Fruit fly (Drosophila melanogaster): ENCODE results near the gene Wdr82.

Wdr82 gene

dm6 chr2L:8411530-8411929, 37.3 kb downstream of the Wdr82 start, which contains the start of gene Naglu:
Gene Naglu (minus strand): TSS chr2L:8411868.
- TF ChIP-seq Sox102F (GFP tag; optimal IDR thresholded peaks at IDR 0.05), result no peak
- peak; percentile 12 for TF ChIP-seq CG31627 (GFP tag; optimal IDR thresholded peaks at IDR 0.05)
- no peak for TF ChIP-seq eg (GFP tag; IDR thresholded peaks at IDR 0.05)
- peak; percentile 53 for TF ChIP-seq esn (GFP tag; optimal IDR thresholded peaks at IDR 0.05)
- TF ChIP-seq Blimp-1 (GFP tag; optimal IDR thresholded peaks at IDR 0.05), result peak; percentile 40
- TF ChIP-seq CG6163 (GFP tag; IDR thresholded peaks at IDR 0.05), result peak; percentile 15; the same call in 1 of the 3 replicates
- peak; percentile 74 for TF ChIP-seq Eip78C (GFP tag)
- peak; percentile 46 for TF ChIP-seq CG6792 (GFP tag; optimal IDR thresholded peaks at IDR 0.05)
- TF ChIP-seq Eip75B (GFP tag; optimal IDR thresholded peaks at IDR 0.05), result peak; percentile 44
- no peak for TF ChIP-seq vri (GFP tag; optimal IDR thresholded peaks at IDR 0.05)
- TF ChIP-seq Ets96B (tag; optimal IDR thresholded peaks at IDR 0.05), result no peak
- no peak for TF ChIP-seq CG8319 (GFP tag; optimal IDR thresholded peaks at IDR 0.05)
- no peak for TF ChIP-seq fd59A (GFP tag; optimal IDR thresholded peaks at IDR 0.05)
- TF ChIP-seq svp (GFP tag), result peak; percentile 93
- peak; percentile 0 for TF ChIP-seq CG6854 (GFP tag; optimal IDR thresholded peaks at IDR 0.05)
- no peak for TF ChIP-seq Hr38 (GFP tag; optimal IDR thresholded peaks at IDR 0.05)
- peak; percentile 32 for TF ChIP-seq CG8632 (GFP tag; optimal IDR thresholded peaks at IDR 0.05)

dm6 chr2L:8414887-8415883, 40.9 kb downstream of the Wdr82 start, which contains the start of the genes CG13398 and Akap200:
Gene CG13398 (minus strand): TSS chr2L:8415256.
Gene Akap200 (plus strand): TSS chr2L:8415690.
- TF ChIP-seq CG9139 (GFP tag; optimal IDR thresholded peaks at IDR 0.05) (no peak), Sox102F (GFP tag; optimal IDR thresholded peaks at IDR 0.05) (peak; percentile 35), Lpt (GFP tag; optimal IDR thresholded peaks at IDR 0.05) (no peak), CG11294 (GFP tag; IDR thresholded peaks at IDR 0.05) (no peak; the same call in 1 of the 2 replicates), Hr39 (GFP tag; optimal IDR thresholded peaks at IDR 0.05) (no peak), CG3032 (tag; optimal IDR thresholded peaks at IDR 0.05) (peak; percentile 48), cyc (GFP tag; optimal IDR thresholded peaks at IDR 0.05) (peak; percentile 27), dac (GFP tag; optimal IDR thresholded peaks at IDR 0.05) (no peak), Eip78C (GFP tag) (peak; percentile 76), pdm3 (GFP tag; optimal IDR thresholded peaks at IDR 0.05) (no peak), CG6808 (GFP tag; optimal IDR thresholded peaks at IDR 0.05) (peak; percentile 39), OdsH (GFP tag; optimal IDR thresholded peaks at IDR 0.05) (no peak), fd85E (GFP tag; optimal IDR thresholded peaks at IDR 0.05) (no peak), CG15336 (GFP tag; IDR thresholded peaks at IDR 0.05) (no peak; the same call in 1 of the 2 replicates), CG4318 (GFP tag; optimal IDR thresholded peaks at IDR 0.05) (no peak), spab (GFP tag; optimal IDR thresholded peaks at IDR 0.05) (no peak), CG16779 (tag; optimal IDR thresholded peaks at IDR 0.05) (no peak), Eip75B (GFP tag; optimal IDR thresholded peaks at IDR 0.05) (peak; percentile 30), Ets96B (tag; optimal IDR thresholded peaks at IDR 0.05) (peak; percentile 25), salr (GFP tag; optimal IDR thresholded peaks at IDR 0.05) (no peak), Hr38 (GFP tag; optimal IDR thresholded peaks at IDR 0.05) (no peak), Sox14 (GFP tag; optimal IDR thresholded peaks at IDR 0.05) (no peak), net (GFP tag; optimal IDR thresholded peaks at IDR 0.05) (peak; percentile 46), Sox15 (GFP tag; optimal IDR thresholded peaks at IDR 0.05) (no peak), CG6792 (GFP tag; optimal IDR thresholded peaks at IDR 0.05) (peak; percentile 7), CG6163 (GFP tag; IDR thresholded peaks at IDR 0.05) (peak; percentile 68; the same call in 1 of the 3 replicates), CG10631 (GFP tag; optimal IDR thresholded peaks at IDR 0.05) (peak; percentile 64), Met (GFP tag; optimal IDR thresholded peaks at IDR 0.05) (peak; percentile 38), dsx (GFP tag; optimal IDR thresholded peaks at IDR 0.05; ENCODE audit: poor library complexity, severe bottlenecking) (peak; percentile 2), vri (GFP tag; optimal IDR thresholded peaks at IDR 0.05) (peak; percentile 58), CG7368 (GFP tag; optimal IDR thresholded peaks at IDR 0.05) (peak; percentile 25), fkh (GFP tag; optimal IDR thresholded peaks at IDR 0.05) (peak; percentile 78), CG8319 (GFP tag; optimal IDR thresholded peaks at IDR 0.05) (no peak), Smox (GFP tag; optimal IDR thresholded peaks at IDR 0.05) (no peak), CG3919 (GFP tag; optimal IDR thresholded peaks at IDR 0.05) (peak; percentile 18), esn (GFP tag; optimal IDR thresholded peaks at IDR 0.05) (peak; percentile 71), fd59A (GFP tag; optimal IDR thresholded peaks at IDR 0.05) (no peak), CG8119 (GFP tag; IDR thresholded peaks at IDR 0.05) (peak; percentile 55; the same call in 1 of the 3 replicates), eg (GFP tag; IDR thresholded peaks at IDR 0.05) (no peak), CG31627 (GFP tag; optimal IDR thresholded peaks at IDR 0.05) (peak; percentile 47), CG6854 (GFP tag; optimal IDR thresholded peaks at IDR 0.05) (peak; percentile 41), CG8632 (GFP tag; optimal IDR thresholded peaks at IDR 0.05) (peak; percentile 34), CG34406 (GFP tag; optimal IDR thresholded peaks at IDR 0.05) (peak; percentile 53)

Measured in whole organism, prepupa.